Fruit fly (Drosophila melanogaster): ENCODE measurements around the gene CG15293.

dm6 chr2L:14112192-14112591 lies 2.9 kb upstream of the CG15293 start:
- TF ChIP-seq CG5204 (GFP tag; optimal IDR thresholded peaks at IDR 0.05) (no peak), CG1620 (GFP tag; optimal IDR thresholded peaks at IDR 0.05) (no peak), kay (GFP tag; ENCODE audit: borderline replicate concordance) (no peak), ovo (GFP tag; optimal IDR thresholded peaks at IDR 0.05) (no peak), CG33017 (tag; optimal IDR thresholded peaks at IDR 0.05) (no peak), toe (GFP tag; optimal IDR thresholded peaks at IDR 0.05) (no peak), cic (GFP tag; optimal IDR thresholded peaks at IDR 0.05) (no peak)
